Worm (Caenorhabditis elegans): ENCODE measurements around the gene srz-99.
A peak's percentile ranks its signal among the peaks of the same experiment; 100 is the strongest.

srz-99 gene

DNA sequence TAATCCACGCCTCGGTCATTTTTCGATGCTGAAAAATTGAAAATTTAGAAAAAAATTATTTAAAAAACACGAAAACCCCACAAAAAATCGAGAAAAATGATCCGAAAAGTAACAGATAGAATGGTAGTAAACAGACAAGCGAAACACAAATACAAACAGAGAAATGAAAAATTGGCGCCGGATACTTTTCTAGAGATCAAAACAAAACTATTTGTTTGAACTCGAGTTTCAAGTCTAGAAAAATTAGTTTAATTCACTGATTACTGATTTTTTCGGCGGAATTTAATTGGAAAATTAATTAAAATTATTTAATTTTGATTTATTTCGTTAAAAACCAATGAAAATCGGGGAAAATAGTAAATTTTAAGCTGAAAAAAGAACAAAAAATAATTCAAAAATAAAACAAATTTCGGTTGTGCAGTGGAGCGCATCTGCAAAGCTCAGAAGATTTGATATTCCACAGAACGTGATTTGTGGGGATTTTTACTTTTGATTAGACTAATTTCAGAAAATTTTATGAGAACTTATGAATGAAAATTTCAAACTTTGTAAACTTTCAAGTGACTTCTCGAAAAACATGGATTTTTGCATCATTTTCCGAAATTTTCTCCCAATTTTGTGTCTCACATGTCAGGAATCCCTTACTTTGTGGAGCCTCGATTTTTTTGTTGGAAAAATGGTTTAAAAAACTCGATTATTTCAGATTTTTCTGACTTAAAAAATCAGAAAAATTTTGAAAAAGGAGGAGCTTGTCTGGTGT lies 16.4 kb downstream of the srz-99 start, which contains the start of gene gyg-2:
gyg-2 (minus strand) TSS at position 28 of the 760 bp plus-strand sequence.
- TF ChIP-seq F49E8.2 (tag; optimal IDR thresholded peaks at IDR 0.05; ENCODE audit: insufficient read depth) (peak; percentile 22), xnd-1 (tag; optimal IDR thresholded peaks at IDR 0.05) (peak; percentile 83), hmg-1.2 (GFP tag; IDR thresholded peaks at IDR 0.05) (no peak), dpl-1 (GFP tag; optimal IDR thresholded peaks at IDR 0.05) (peak; percentile 55), lin-54 (GFP tag; optimal IDR thresholded peaks at IDR 0.05) (peak; percentile 36), attf-6 (GFP tag; IDR thresholded peaks at IDR 0.05) (peak; percentile 78), atf-7 (tag; optimal IDR thresholded peaks at IDR 0.05) (no peak), ztf-26 (tag; optimal IDR thresholded peaks at IDR 0.05) (no peak), lin-35 (GFP tag; optimal IDR thresholded peaks at IDR 0.05) (peak in 1 of 3 experiments; percentile 53), F33H1.4 (GFP tag; IDR thresholded peaks at IDR 0.05) (peak; percentile 59), lsl-1 (GFP tag; optimal IDR thresholded peaks at IDR 0.05) (peak; percentile 25), Y95B8A.8 (GFP tag; IDR thresholded peaks at IDR 0.05) (no peak), hsf-1 (GFP tag; IDR thresholded peaks at IDR 0.05) (peak; percentile 62; the same call in 1 of the 2 replicates), madf-6 (GFP tag; IDR thresholded peaks at IDR 0.05) (peak; percentile 97), rcor-1 (GFP tag; IDR thresholded peaks at IDR 0.05) (no peak), efl-1 (GFP tag; optimal IDR thresholded peaks at IDR 0.05) (peak; percentile 86), ceh-91 (GFP tag; IDR thresholded peaks at IDR 0.05) (peak; percentile 66), madf-8 (GFP tag; conservative IDR thresholded peaks at IDR 0.05) (peak; percentile 90), ceh-100 (GFP tag; IDR thresholded peaks at IDR 0.05) (peak; percentile 71), D2030.7 (GFP tag; IDR thresholded peaks at IDR 0.05) (peak; percentile 53; the same call in 1 of the 2 replicates), snpc-1.1 (tag; optimal IDR thresholded peaks at IDR 0.05; ENCODE audit: insufficient read depth) (peak; percentile 2)

DNA sequence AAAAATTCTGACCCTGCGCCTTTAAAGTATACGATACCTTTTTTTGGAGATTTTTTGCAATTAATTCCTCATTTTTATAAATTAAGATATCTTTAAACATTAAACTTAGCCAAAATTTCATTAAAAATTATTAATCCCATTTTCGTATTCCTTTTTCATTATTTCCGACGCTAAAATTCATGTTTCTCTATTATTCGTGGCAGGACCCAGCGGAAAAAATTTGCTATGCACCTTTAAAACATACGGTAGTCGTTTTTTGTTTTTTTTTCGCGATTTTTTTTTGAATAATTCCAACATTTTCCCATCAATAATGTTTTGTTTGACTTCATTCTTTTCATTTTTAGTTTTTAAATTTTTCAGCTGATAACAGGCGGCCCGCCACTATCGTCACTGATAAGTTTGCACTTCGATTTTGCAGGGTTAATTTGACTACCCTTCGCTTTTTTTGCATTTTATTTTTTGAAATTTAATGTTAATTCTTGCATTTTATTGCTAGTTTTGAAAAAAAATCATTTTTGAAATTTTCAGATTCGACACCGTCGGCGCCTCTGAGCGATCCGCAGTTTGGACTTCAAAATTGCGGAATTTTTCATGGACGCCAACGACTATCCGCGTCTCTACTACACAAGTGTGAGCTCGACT lies 17.1 kb downstream of the srz-99 start, which contains the start of gene dkf-2:
dkf-2 (plus strand) TSS at position 592 of the 642 bp plus-strand sequence.
- TF ChIP-seq madf-8 (GFP tag; conservative IDR thresholded peaks at IDR 0.05) = peak; percentile 74
- peak; percentile 12 for TF ChIP-seq snpc-1.1 (tag; optimal IDR thresholded peaks at IDR 0.05; ENCODE audit: insufficient read depth)
- TF ChIP-seq F33H1.4 (GFP tag; IDR thresholded peaks at IDR 0.05) = peak; percentile 90
- TF ChIP-seq tbp1 (GFP tag; optimal IDR thresholded peaks at IDR 0.05) = no peak
- peak; percentile 78 for TF ChIP-seq attf-6 (GFP tag; IDR thresholded peaks at IDR 0.05)
- TF ChIP-seq nhr-80 (tag; optimal IDR thresholded peaks at IDR 0.05) = no peak
- TF ChIP-seq Y56A3A.18 (GFP tag; IDR thresholded peaks at IDR 0.05) = no peak
- no peak for TF ChIP-seq hlh-26 (GFP tag; conservative IDR thresholded peaks at IDR 0.05)
- no peak for TF ChIP-seq lin-26 (GFP tag; IDR thresholded peaks at IDR 0.05)
- peak; percentile 21; the same call in 1 of the 2 replicates for TF ChIP-seq D2030.7 (GFP tag; IDR thresholded peaks at IDR 0.05)
- no peak for TF ChIP-seq ztf-3 (GFP tag; optimal IDR thresholded peaks at IDR 0.05)
- TF ChIP-seq ztf-18 (tag; optimal IDR thresholded peaks at IDR 0.05) = no peak
- no peak for TF ChIP-seq ets-4 (GFP tag; optimal IDR thresholded peaks at IDR 0.05)
- no peak for TF ChIP-seq F37B4.10 (GFP tag; IDR thresholded peaks at IDR 0.05)
- no peak for TF ChIP-seq hmg-1.2 (GFP tag; IDR thresholded peaks at IDR 0.05)
- TF ChIP-seq dox-1 (GFP tag; IDR thresholded peaks at IDR 0.05) = 0 out of 2 replicates have a peak, but pooled peaks have one; percentile 16
- TF ChIP-seq snpc-3.4 (tag; optimal IDR thresholded peaks at IDR 0.05) = peak; percentile 19
- TF ChIP-seq lir-1 (GFP tag; conservative IDR thresholded peaks at IDR 0.05) = no peak
- peak; percentile 48 for TF ChIP-seq ceh-100 (GFP tag; IDR thresholded peaks at IDR 0.05)
- TF ChIP-seq sea-2 (GFP tag; IDR thresholded peaks at IDR 0.05) = no peak
- peak; percentile 92 for TF ChIP-seq madf-6 (GFP tag; IDR thresholded peaks at IDR 0.05)
- TF ChIP-seq mxl-1 (tag; optimal IDR thresholded peaks at IDR 0.05) = no peak
- TF ChIP-seq ekl-4 (GFP tag; IDR thresholded peaks at IDR 0.05) = 0 out of 2 replicates have a peak, but pooled peaks have one; percentile 41
- peak; percentile 12; the same call in 1 of the 2 replicates for TF ChIP-seq ceh-91 (GFP tag; IDR thresholded peaks at IDR 0.05)
- TF ChIP-seq mcd-1 (GFP tag; IDR thresholded peaks at IDR 0.05) = 0 out of 2 replicates have a peak, but pooled peaks have one; percentile 20
- TF ChIP-seq lsl-1 (GFP tag; optimal IDR thresholded peaks at IDR 0.05) = peak; percentile 97
- TF ChIP-seq snpc-4 (GFP tag; optimal IDR thresholded peaks at IDR 0.05) = no peak
- peak in 2 of 4 experiments; percentile 17 to 19 for TF ChIP-seq snpc-4 (tag; optimal IDR thresholded peaks at IDR 0.05)
- TF ChIP-seq xnd-1 (tag; optimal IDR thresholded peaks at IDR 0.05) = peak; percentile 97
- no peak for TF ChIP-seq F23B12.7 (tag; optimal IDR thresholded peaks at IDR 0.05; ENCODE audit: insufficient read depth)

Measured in whole organism, young adult.